Worm (Caenorhabditis elegans): ENCODE data around the gene Y53F4B.24.
"Not testable (repeated sequence)": the region's sequence is repeated elsewhere in the genome, so short reads cannot be mapped to it uniquely, and the experiment has no call there.

The Y53F4B.24 gene

ce11 chrII:15140881-15141280 is 6.6 kb upstream of the Y53F4B.24 start, which contains the start of gene Y53F4B.26:
Gene Y53F4B.26, minus strand, starts transcription at chrII:15140981.
- not testable (repeated sequence) for TF ChIP-seq ces-1 (GFP tag; optimal IDR thresholded peaks at IDR 0.05); nhr-237 (tag; optimal IDR thresholded peaks at IDR 0.05); ztf-11 (tag; optimal IDR thresholded peaks at IDR 0.05)

- TF ChIP-seq nhr-76 (tag; optimal IDR thresholded peaks at IDR 0.05) (no peak), sem-2 (GFP tag; optimal IDR thresholded peaks at IDR 0.05) (no peak), mab-5 (tag; optimal IDR thresholded peaks at IDR 0.05) (no peak), mep-1 (tag; optimal IDR thresholded peaks at IDR 0.05) (no peak), unc-39 (tag; optimal IDR thresholded peaks at IDR 0.05) (no peak), blmp-1 (tag; optimal IDR thresholded peaks at IDR 0.05) (no peak), sptf-1 (tag; optimal IDR thresholded peaks at IDR 0.05) (no peak), unc-62 (GFP tag; optimal IDR thresholded peaks at IDR 0.05) (no peak)
These were observed 1.7 kb upstream of the Y53F4B.24 start, which contains the start of gene Y53F4B.25 for ce11 chrII:15135886-15136285. Gene Y53F4B.25, plus strand, starts transcription at chrII:15136186.

- no peak for TF ChIP-seq elt-3 (tag; optimal IDR thresholded peaks at IDR 0.05)
- TF ChIP-seq pha-4 (tag; optimal IDR thresholded peaks at IDR 0.05): no peak
- no peak for TF ChIP-seq nhr-12 (tag; optimal IDR thresholded peaks at IDR 0.05)
- TF ChIP-seq blmp-1 (tag; optimal IDR thresholded peaks at IDR 0.05): no peak
- TF ChIP-seq nhr-76 (tag; optimal IDR thresholded peaks at IDR 0.05): no peak
- no peak for TF ChIP-seq ztf-11 (tag; optimal IDR thresholded peaks at IDR 0.05)
- TF ChIP-seq ces-1 (GFP tag; optimal IDR thresholded peaks at IDR 0.05): no peak
- TF ChIP-seq unc-39 (tag; optimal IDR thresholded peaks at IDR 0.05): no peak
- no peak for TF ChIP-seq ceh-83 (GFP tag; optimal IDR thresholded peaks at IDR 0.05)
- no peak for TF ChIP-seq cnd-1 (tag; optimal IDR thresholded peaks at IDR 0.05)
- no peak for TF ChIP-seq unc-62 (GFP tag; optimal IDR thresholded peaks at IDR 0.05)
- TF ChIP-seq drap-1 (GFP tag; optimal IDR thresholded peaks at IDR 0.05): no peak
- TF ChIP-seq flh-1 (GFP tag; optimal IDR thresholded peaks at IDR 0.05): no peak
- no peak for TF ChIP-seq elt-1 (tag; optimal IDR thresholded peaks at IDR 0.05; ENCODE audit: borderline replicate concordance, insufficient read depth)
- no peak for TF ChIP-seq bed-3 (GFP tag; optimal IDR thresholded peaks at IDR 0.05)
These were observed 3.7 kb downstream of the Y53F4B.24 start, which contains the start of gene Y53F4B.62 for ce11 chrII:15130512-15130911. Gene Y53F4B.62, minus strand, starts transcription at chrII:15130612.

- TF ChIP-seq tbx-8 (GFP tag; optimal IDR thresholded peaks at IDR 0.05) (no peak), M03D4.4 (tag; optimal IDR thresholded peaks at IDR 0.05) (no peak), elt-1 (tag; optimal IDR thresholded peaks at IDR 0.05; ENCODE audit: borderline replicate concordance, insufficient read depth) (no peak), lsy-2 (tag; optimal IDR thresholded peaks at IDR 0.05) (no peak), ceh-43 (GFP tag; optimal IDR thresholded peaks at IDR 0.05) (no peak), unc-62 (GFP tag; optimal IDR thresholded peaks at IDR 0.05) (no peak), zip-8 (tag; optimal IDR thresholded peaks at IDR 0.05) (no peak), lin-32 (GFP tag; optimal IDR thresholded peaks at IDR 0.05) (no peak), drap-1 (GFP tag; optimal IDR thresholded peaks at IDR 0.05) (no peak), ces-1 (GFP tag; optimal IDR thresholded peaks at IDR 0.05) (no peak), hlh-1 (tag; optimal IDR thresholded peaks at IDR 0.05) (no peak), snpc-4 (tag; optimal IDR thresholded peaks at IDR 0.05) (no peak), bed-3 (GFP tag; optimal IDR thresholded peaks at IDR 0.05) (no peak), pha-4 (tag; optimal IDR thresholded peaks at IDR 0.05) (no peak), sem-2 (GFP tag; optimal IDR thresholded peaks at IDR 0.05) (no peak), ceh-83 (GFP tag; optimal IDR thresholded peaks at IDR 0.05) (no peak), unc-39 (tag; optimal IDR thresholded peaks at IDR 0.05) (no peak), nhr-28 (tag; optimal IDR thresholded peaks at IDR 0.05) (no peak), nhr-76 (tag; optimal IDR thresholded peaks at IDR 0.05) (no peak)
These were observed 10.0 kb downstream of the Y53F4B.24 start, which contains the start of gene Y53F4B.23 for ce11 chrII:15124193-15124592. Gene Y53F4B.23, plus strand, starts transcription at chrII:15124504.

ce11 chrII:15119537-15120360 is 14.5 kb downstream of the Y53F4B.24 start, which contains the start of gene arp-1:
Gene arp-1, plus strand, starts transcription at chrII:15120301.
- TF ChIP-seq ceh-43 (GFP tag; optimal IDR thresholded peaks at IDR 0.05) (peak; percentile 47), unc-39 (tag; optimal IDR thresholded peaks at IDR 0.05) (no peak), ces-1 (GFP tag; optimal IDR thresholded peaks at IDR 0.05) (peak; percentile 80), nhr-2 (tag; optimal IDR thresholded peaks at IDR 0.05) (no peak), mls-2 (tag; optimal IDR thresholded peaks at IDR 0.05) (peak; percentile 15), M03D4.4 (tag; optimal IDR thresholded peaks at IDR 0.05) (no peak), sptf-1 (tag; optimal IDR thresholded peaks at IDR 0.05) (peak; percentile 16), pha-4 (tag; optimal IDR thresholded peaks at IDR 0.05) (peak; percentile 59), mep-1 (tag; optimal IDR thresholded peaks at IDR 0.05) (peak; percentile 59), nhr-237 (tag; optimal IDR thresholded peaks at IDR 0.05) (peak; percentile 42), lin-13 (tag; optimal IDR thresholded peaks at IDR 0.05) (peak; percentile 19), lsy-2 (tag; optimal IDR thresholded peaks at IDR 0.05) (peak; percentile 21)
